Worm (Caenorhabditis elegans) whole organism, L2 larva: ENCODE results near the gene ssp-10.

ENCODE experiments used
- ZK546.5 ChIP-seq: sonication (generic microtip); optimal IDR thresholded peaks from 2 replicates; lab custom pipeline; 2017; ENCODE audit warnings: missing biosample characterization, missing genetic modification characterization
- elt-1 ChIP-seq: fragments of 150-350 bp; optimal IDR thresholded peaks from 2 replicates; lab custom pipeline; 2014; ENCODE audit warnings: missing biosample characterization, missing genetic modification characterization
- elt-3 ChIP-seq: sonication (generic microtip); optimal IDR thresholded peaks from 2 replicates; lab custom pipeline; 2017; ENCODE audit warnings: missing biosample characterization, missing genetic modification characterization
- nhr-10 ChIP-seq: sonication (generic microtip); optimal IDR thresholded peaks from 2 replicates; lab custom pipeline; 2017; ENCODE audit warnings: missing biosample characterization, missing genetic modification characterization
- nhr-12 ChIP-seq: fragments of 150-350 bp; optimal IDR thresholded peaks from 2 replicates; lab custom pipeline; 2014; ENCODE audit warnings: missing biosample characterization, missing genetic modification characterization
- nhr-77 ChIP-seq: fragments of 150-350 bp; optimal IDR thresholded peaks from 2 replicates; lab custom pipeline; 2014; ENCODE audit warnings: missing biosample characterization, missing genetic modification characterization
- skn-1 ChIP-seq: sonication (generic microtip); optimal IDR thresholded peaks from 2 replicates; lab custom pipeline; 2017; ENCODE audit warnings: missing biosample characterization, missing genetic modification characterization
- unc-39 ChIP-seq: fragments of 150-350 bp; optimal IDR thresholded peaks from 2 replicates; lab custom pipeline; 2014; ENCODE audit warnings: missing biosample characterization, missing genetic modification characterization
- unc-62 ChIP-seq: fragments of 150-350 bp; optimal IDR thresholded peaks from 2 replicates; lab custom pipeline; 2014; ENCODE audit warnings: missing biosample characterization, missing genetic modification reagents, missing genetic modification characterization
- ztf-4 ChIP-seq: fragments of 150-350 bp; optimal IDR thresholded peaks from 2 replicates; lab custom pipeline; 2014; ENCODE audit warnings: missing biosample characterization, missing genetic modification characterization

ce11 chrIV:9846574-9846973 lies 4.3 kb downstream of the ssp-10 start, which contains the start of gene K07F5.6:
- no peak for TF ChIP-seq unc-62
- no peak for TF ChIP-seq nhr-12
- TF ChIP-seq elt-3 (tag; lab: Kevin White, UChicago) = no peak
- no peak for TF ChIP-seq ztf-4 (tag; lab: Kevin White, UChicago)
- TF ChIP-seq nhr-10 = no peak
- no peak for TF ChIP-seq ZK546.5 (tag; lab: Kevin White, UChicago)
- no peak for TF ChIP-seq unc-39 (tag; lab: Kevin White, UChicago)
- no peak for TF ChIP-seq nhr-77 (tag; lab: Kevin White, UChicago)
- TF ChIP-seq skn-1 (tag; lab: Kevin White, UChicago) = no peak
- TF ChIP-seq elt-1 (tag; lab: Kevin White, UChicago) = no peak
